Worm (Caenorhabditis elegans): ENCODE data around the gene kle-2.

The kle-2 gene

DNA sequence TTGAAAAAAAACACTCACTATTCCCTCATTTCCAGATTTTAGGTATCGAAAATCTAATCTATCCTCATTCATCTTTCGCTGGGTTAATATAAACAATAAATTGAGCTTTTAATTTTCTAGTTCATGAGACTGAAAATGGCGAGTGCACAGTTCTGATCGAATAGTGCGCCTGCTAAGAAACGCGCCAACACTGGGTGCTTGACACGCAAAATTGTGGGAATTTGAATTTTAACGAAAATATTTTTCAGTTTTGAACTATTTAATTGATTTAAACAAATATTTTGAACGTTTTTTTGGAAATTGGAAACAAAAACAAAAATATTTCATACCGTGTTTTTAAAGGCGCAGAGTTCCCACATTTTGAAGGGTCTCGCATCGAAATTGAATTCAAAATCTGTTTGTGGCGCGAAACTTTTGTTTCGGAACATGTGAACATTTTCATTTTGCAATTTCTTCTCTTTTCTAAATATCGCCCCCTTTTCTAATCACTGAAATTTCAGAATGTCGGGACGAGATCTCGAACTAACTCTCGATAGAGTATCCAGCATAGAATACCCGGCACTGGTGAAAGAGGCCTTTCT lies 12.9 kb upstream of the kle-2 start, which contains the start of the genes C29E4.13 and npp-15 (continued):
- TF ChIP-seq hlh-12 (tag; optimal IDR thresholded peaks at IDR 0.05) (no peak), snpc-4 (GFP tag; optimal IDR thresholded peaks at IDR 0.05) (no peak), snpc-4 (tag; optimal IDR thresholded peaks at IDR 0.05) (no peak), B0019.2 (GFP tag; conservative IDR thresholded peaks at IDR 0.05) (no peak), lag-1 (GFP tag; IDR thresholded peaks at IDR 0.05) (no peak), athp-1 (tag; optimal IDR thresholded peaks at IDR 0.05) (no peak), madf-10 (tag; optimal IDR thresholded peaks at IDR 0.05) (no peak), C06A6.2 (GFP tag; conservative IDR thresholded peaks at IDR 0.05) (no peak), Y67H2A.10 (GFP tag; conservative IDR thresholded peaks at IDR 0.05) (no peak), let-526 (GFP tag; IDR thresholded peaks at IDR 0.05) (no peak), ccch-3 (GFP tag; optimal IDR thresholded peaks at IDR 0.05) (no peak), F37B4.10 (GFP tag; IDR thresholded peaks at IDR 0.05) (no peak), Y53G8AR.9 (GFP tag; conservative IDR thresholded peaks at IDR 0.05) (no peak), F23B12.7 (tag; optimal IDR thresholded peaks at IDR 0.05; ENCODE audit: insufficient read depth) (no peak), C17E4.6 (GFP tag; IDR thresholded peaks at IDR 0.05) (no peak)

- TF ChIP-seq hmg-1.2 (GFP tag; IDR thresholded peaks at IDR 0.05) (no peak), nfya-2 (GFP tag; IDR thresholded peaks at IDR 0.05) (no peak), T26A5.8 (tag; optimal IDR thresholded peaks at IDR 0.05) (no peak), attf-3 (GFP tag; conservative IDR thresholded peaks at IDR 0.05) (no peak), sdz-38 (tag; optimal IDR thresholded peaks at IDR 0.05) (no peak), cebp-1 (GFP tag; IDR thresholded peaks at IDR 0.05) (no peak), cebp-1 (tag; optimal IDR thresholded peaks at IDR 0.05) (peak; percentile 85)
Measured at ce11 chrIII:7933235-7933634, 8.3 kb upstream of the kle-2 start, which contains the start of gene ran-2. TSS of gene ran-2 (plus strand) at chrIII:7933535.

DNA sequence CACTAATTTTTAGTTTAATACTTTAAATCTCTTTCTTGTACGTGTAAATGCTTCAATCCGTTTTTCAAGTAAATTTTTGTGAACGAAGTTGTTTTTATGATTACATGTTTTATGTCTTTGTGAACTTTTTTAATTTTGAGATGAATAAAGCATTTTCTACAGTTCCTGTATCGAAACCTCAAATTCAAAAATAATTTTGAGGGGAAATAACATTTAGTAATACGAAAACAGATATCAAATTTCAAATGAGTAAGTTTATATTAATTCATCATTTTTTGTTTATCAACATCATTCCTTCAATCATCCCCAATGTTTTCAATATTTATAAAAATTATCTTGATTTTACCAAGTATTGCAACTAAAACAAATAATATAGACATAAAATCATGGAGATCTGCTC lies 4.0 kb upstream of the kle-2 start, which contains the start of gene C29E4.10:
TSS of gene C29E4.10 (plus strand) at position 301 of the 400 bp plus-strand sequence.
- TF ChIP-seq F39B2.1 (GFP tag; IDR thresholded peaks at IDR 0.05) = no peak
- TF ChIP-seq tbp1 (GFP tag; optimal IDR thresholded peaks at IDR 0.05) = no peak
- TF ChIP-seq Y79H2A.3 (GFP tag; conservative IDR thresholded peaks at IDR 0.05) = no peak

ce11 chrIII:7940819-7941218 lies 698 bp upstream of the kle-2 start, which contains the start of gene C29E4.12:
TSS of gene C29E4.12 (plus strand) at chrIII:7941151.
- TF ChIP-seq hmg-20 (GFP tag; IDR thresholded peaks at IDR 0.05) (no peak), lin-35 (GFP tag; optimal IDR thresholded peaks at IDR 0.05) (peak in 1 of 3 experiments; percentile 90), efl-1 (GFP tag; optimal IDR thresholded peaks at IDR 0.05) (peak; percentile 78), dpl-1 (GFP tag; optimal IDR thresholded peaks at IDR 0.05) (peak; percentile 65), B0019.2 (GFP tag; conservative IDR thresholded peaks at IDR 0.05) (no peak), ceh-58 (GFP tag; IDR thresholded peaks at IDR 0.05) (no peak), lsl-1 (GFP tag; optimal IDR thresholded peaks at IDR 0.05) (peak; percentile 5), attf-5 (GFP tag; optimal IDR thresholded peaks at IDR 0.05) (peak; percentile 74), pbrm-1 (GFP tag; IDR thresholded peaks at IDR 0.05) (no peak), unc-130 (GFP tag; optimal IDR thresholded peaks at IDR 0.05) (no peak), F33H1.4 (GFP tag; IDR thresholded peaks at IDR 0.05) (no peak; the same call in 1 of the 2 replicates), sea-2 (GFP tag; IDR thresholded peaks at IDR 0.05) (no peak), mcd-1 (GFP tag; IDR thresholded peaks at IDR 0.05) (peak; percentile 58), lin-54 (GFP tag; optimal IDR thresholded peaks at IDR 0.05) (peak; percentile 94), hsf-1 (GFP tag; IDR thresholded peaks at IDR 0.05) (no peak), attf-3 (GFP tag; conservative IDR thresholded peaks at IDR 0.05) (peak; percentile 99), F23B12.7 (tag; optimal IDR thresholded peaks at IDR 0.05; ENCODE audit: insufficient read depth) (peak; percentile 12), B0336.3 (GFP tag; IDR thresholded peaks at IDR 0.05) (no peak)

All from whole organism, young adult.